Worm (Caenorhabditis elegans): ENCODE measurements around the gene W07G1.1.

Gene W07G1.1

ce11 chrII:13902014-13902413 lies 37.4 kb downstream of the W07G1.1 start, which contains the start of gene W02B8.1:
Gene W02B8.1 (minus strand): TSS chrII:13902114.
- TF ChIP-seq lin-35 (GFP tag; optimal IDR thresholded peaks at IDR 0.05) = no peak

- no peak for TF ChIP-seq ets-5 (GFP tag; IDR thresholded peaks at IDR 0.05)
- TF ChIP-seq skn-1 (tag; optimal IDR thresholded peaks at IDR 0.05) = no peak
- no peak for TF ChIP-seq ces-1 (GFP tag; optimal IDR thresholded peaks at IDR 0.05)
Observed at ce11 chrII:13899777-13900176, 39.7 kb downstream of the W07G1.1 start.

- peak; percentile 40 for TF ChIP-seq ceh-8 (GFP tag; optimal IDR thresholded peaks at IDR 0.05)
- no peak for TF ChIP-seq efl-1 (optimal IDR thresholded peaks at IDR 0.05)
- TF ChIP-seq efl-1 (GFP tag; optimal IDR thresholded peaks at IDR 0.05 in 1 of 2) = no peak
Observed at ce11 chrII:13896279-13896774, 43.1 kb downstream of the W07G1.1 start.

- peak; percentile 16 for TF ChIP-seq hpl-2 (GFP tag; optimal IDR thresholded peaks at IDR 0.05)
- TF ChIP-seq ceh-8 (GFP tag; optimal IDR thresholded peaks at IDR 0.05) = no peak
- no peak for TF ChIP-seq nhr-237 (tag; optimal IDR thresholded peaks at IDR 0.05)
- TF ChIP-seq lin-35 (GFP tag; optimal IDR thresholded peaks at IDR 0.05) = peak; percentile 78 to 93
- TF ChIP-seq ces-1 (GFP tag; optimal IDR thresholded peaks at IDR 0.05) = no peak
- peak; percentile 92 for TF ChIP-seq lin-15B (tag; optimal IDR thresholded peaks at IDR 0.05)
- no peak for TF ChIP-seq nhr-28 (tag; optimal IDR thresholded peaks at IDR 0.05)
- TF ChIP-seq isw-1 (GFP tag; IDR thresholded peaks at IDR 0.05) = peak; percentile 32
- no peak for TF ChIP-seq lir-3 (tag; optimal IDR thresholded peaks at IDR 0.05; ENCODE audit: poor library complexity)
- TF ChIP-seq tbx-2 (tag; optimal IDR thresholded peaks at IDR 0.05) = peak; percentile 32
- TF ChIP-seq nhr-19 (GFP tag; conservative IDR thresholded peaks at IDR 0.05) = peak; percentile 17; the same call in 1 of the 2 replicates
- peak; percentile 48 for TF ChIP-seq nhr-20 (tag; optimal IDR thresholded peaks at IDR 0.05)
- TF ChIP-seq dpl-1 (GFP tag; optimal IDR thresholded peaks at IDR 0.05) = peak; percentile 81 to 90 (median 81)
- no peak for TF ChIP-seq aha-1 (tag; optimal IDR thresholded peaks at IDR 0.05)
- no peak for TF ChIP-seq rnt-1 (tag; optimal IDR thresholded peaks at IDR 0.05)
- no peak for TF ChIP-seq nhr-84 (tag; optimal IDR thresholded peaks at IDR 0.05)
- TF ChIP-seq ztf-11 (tag; optimal IDR thresholded peaks at IDR 0.05) = no peak
- peak; percentile 26 for TF ChIP-seq unc-86 (tag; optimal IDR thresholded peaks at IDR 0.05)
- peak; percentile 26 for TF ChIP-seq mep-1 (tag; optimal IDR thresholded peaks at IDR 0.05)
- TF ChIP-seq nhr-77 (tag; optimal IDR thresholded peaks at IDR 0.05) = peak; percentile 87
- TF ChIP-seq nhr-85 (tag) = peak; percentile 69
- no peak for TF ChIP-seq tlp-1 (tag; optimal IDR thresholded peaks at IDR 0.05)
- no peak for TF ChIP-seq unc-30 (tag; optimal IDR thresholded peaks at IDR 0.05)
- TF ChIP-seq zip-4 (GFP tag; optimal IDR thresholded peaks at IDR 0.05) = no peak
- peak; percentile 47 for TF ChIP-seq xbp-1 (tag; optimal IDR thresholded peaks at IDR 0.05)
- peak; percentile 65 for TF ChIP-seq snu-23 (GFP tag; optimal IDR thresholded peaks at IDR 0.05)
- peak; percentile 65 for TF ChIP-seq nhr-47 (tag; optimal IDR thresholded peaks at IDR 0.05)
- peak; percentile 64 to 90 for TF ChIP-seq lsy-2 (tag; optimal IDR thresholded peaks at IDR 0.05)
- no peak for TF ChIP-seq egl-27 (tag; optimal IDR thresholded peaks at IDR 0.05)
- peak; percentile 43 for TF ChIP-seq skn-1 (tag; optimal IDR thresholded peaks at IDR 0.05)
- TF ChIP-seq mef-2 (tag; optimal IDR thresholded peaks at IDR 0.05) = no peak
- peak; percentile 13 for TF ChIP-seq fkh-10 (GFP tag; optimal IDR thresholded peaks at IDR 0.05)
- peak; percentile 5 for TF ChIP-seq fos-1 (tag; optimal IDR thresholded peaks at IDR 0.05)
- peak; percentile 66 for TF ChIP-seq fkh-8 (tag; optimal IDR thresholded peaks at IDR 0.05)
- no peak for TF ChIP-seq lin-14 (GFP tag; optimal IDR thresholded peaks at IDR 0.05)
- TF ChIP-seq elt-3 (tag; optimal IDR thresholded peaks at IDR 0.05) = peak in 1 of 6 experiments; percentile 6
- peak; percentile 80 to 98 for TF ChIP-seq efl-1 (optimal IDR thresholded peaks at IDR 0.05)
- TF ChIP-seq efl-1 (GFP tag; optimal IDR thresholded peaks at IDR 0.05 in 1 of 2) = peak; percentile 80 to 97
- TF ChIP-seq blmp-1 (tag; optimal IDR thresholded peaks at IDR 0.05) = peak; percentile 66
- peak; percentile 75 for TF ChIP-seq nhr-71 (tag; optimal IDR thresholded peaks at IDR 0.05)
- peak in 1 of 2 experiments; percentile 38 for TF ChIP-seq mdl-1 (tag; optimal IDR thresholded peaks at IDR 0.05)
- peak; percentile 22 for TF ChIP-seq F16B12.6 (tag; optimal IDR thresholded peaks at IDR 0.05)
- TF ChIP-seq C16A3.4 (tag; optimal IDR thresholded peaks at IDR 0.05) = peak; percentile 59
- TF ChIP-seq nhr-90 (tag; optimal IDR thresholded peaks at IDR 0.05; ENCODE audit: poor library complexity) = peak; percentile 15
- peak in 1 of 3 experiments; percentile 46 for TF ChIP-seq ceh-82 (tag; optimal IDR thresholded peaks at IDR 0.05)
Observed at ce11 chrII:13888278-13888677, 51.2 kb downstream of the W07G1.1 start, which contains the start of gene mcd-1. Gene mcd-1 (plus strand): TSS chrII:13888544.

Data from whole organism, L1 larva.